5 worm cellular contexts compared by ENCODE assay signal in the genomic region with DNA sequence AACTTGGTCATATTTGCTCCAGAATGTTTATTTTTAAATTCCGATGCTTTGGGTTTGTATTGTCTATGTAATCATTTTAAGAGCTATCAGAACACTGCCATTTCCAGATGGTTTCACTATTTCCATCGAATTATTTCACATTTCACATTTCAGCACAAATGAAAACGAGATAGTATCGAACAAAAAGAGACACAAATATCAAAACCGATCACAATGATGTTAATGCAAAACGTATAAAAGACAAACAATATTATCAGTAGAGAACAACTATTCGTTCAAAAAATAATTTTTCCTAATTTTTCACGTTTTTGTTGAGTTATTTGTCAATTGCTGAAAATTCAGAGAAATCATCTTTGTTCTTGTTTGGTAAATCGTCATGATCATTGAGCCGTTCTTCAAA.
TF ChIP-seq lines count a peak whose summit lies in the region.

No protein-coding gene starts in this region.

TF ChIP-seq in whole organism, L1 larva, 84 proteins besides CTCF, POLR2A, EP300 and RAD21:
- TF ChIP-seq fkh-4 (tag; optimal IDR thresholded peaks at IDR 0.05; lab: Kevin White, UChicago; ENCODE audit: borderline replicate concordance): no peak
- peak; percentile 17 for TF ChIP-seq elt-2 (tag; optimal IDR thresholded peaks at IDR 0.05; lab: Kevin White, UChicago)
- no peak for TF ChIP-seq unc-86 (tag; optimal IDR thresholded peaks at IDR 0.05; lab: Kevin White, UChicago)

TF ChIP-seq in whole organism, L2 larva, 48 proteins besides CTCF, POLR2A, EP300 and RAD21:
- TF ChIP-seq fos-1 (tag; optimal IDR thresholded peaks at IDR 0.05; lab: Kevin White, UChicago) (peak; percentile 49), zag-1 (tag; optimal IDR thresholded peaks at IDR 0.05; lab: Kevin White, UChicago) (no peak)

TF ChIP-seq in whole organism, L3 larva, 47 proteins besides CTCF, POLR2A, EP300 and RAD21:
- TF ChIP-seq pqm-1 (tag; optimal IDR thresholded peaks at IDR 0.05; lab: Kevin White, UChicago): peak; percentile 30
- TF ChIP-seq zag-1 (tag; optimal IDR thresholded peaks at IDR 0.05; lab: Kevin White, UChicago): no peak
- no peak for TF ChIP-seq snpc-4 (tag; optimal IDR thresholded peaks at IDR 0.05; lab: Kevin White, UChicago)
- TF ChIP-seq pha-4 (tag; optimal IDR thresholded peaks at IDR 0.05; lab: Kevin White, UChicago): peak; percentile 17
- TF ChIP-seq nhr-67 (tag; optimal IDR thresholded peaks at IDR 0.05; lab: Kevin White, UChicago): no peak
- peak; percentile 68 for TF ChIP-seq elt-2 (tag; optimal IDR thresholded peaks at IDR 0.05; lab: Kevin White, UChicago)
- TF ChIP-seq skn-1 (tag; optimal IDR thresholded peaks at IDR 0.05; lab: Kevin White, UChicago): no peak
- no peak for TF ChIP-seq daf-12 (tag; optimal IDR thresholded peaks at IDR 0.05; lab: Kevin White, UChicago)
- no peak for TF ChIP-seq nhr-28 (tag; optimal IDR thresholded peaks at IDR 0.05; lab: Kevin White, UChicago)
- no peak for TF ChIP-seq nhr-76 (tag; optimal IDR thresholded peaks at IDR 0.05; lab: Kevin White, UChicago)

TF ChIP-seq in whole organism, L4 larva, 104 proteins besides CTCF, POLR2A, EP300 and RAD21:
- TF ChIP-seq dmd-9 (GFP tag; IDR thresholded peaks at IDR 0.05; lab: Robert Waterston, UW) (no peak), hlh-30 (tag; optimal IDR thresholded peaks at IDR 0.05; lab: Kevin White, UChicago; ENCODE audit: insufficient read depth) (no peak), dmd-6 (GFP tag; IDR thresholded peaks at IDR 0.05; lab: Robert Waterston, UW) (peak; percentile 39; the same call in 1 of the 2 replicates), mxl-2 (GFP tag; conservative IDR thresholded peaks at IDR 0.05; lab: Robert Waterston, UW) (no peak), pqm-1 (tag; optimal IDR thresholded peaks at IDR 0.05; lab: Kevin White, UChicago) (peak; percentile 64), nhr-28 (tag; optimal IDR thresholded peaks at IDR 0.05; lab: Kevin White, UChicago) (peak; percentile 17), daf-16 (GFP tag; optimal IDR thresholded peaks at IDR 0.05; lab: Kevin White, UChicago) (no peak), daf-16 (tag; optimal IDR thresholded peaks at IDR 0.05; lab: Kevin White, UChicago) (peak; percentile 28), hlh-11 (tag; optimal IDR thresholded peaks at IDR 0.05; lab: Kevin White, UChicago) (peak; percentile 19)

TF ChIP-seq in whole organism, young adult, 124 proteins besides CTCF, POLR2A, EP300 and RAD21:
- TF ChIP-seq nhr-80 (tag; optimal IDR thresholded peaks at IDR 0.05; lab: Kevin White, UChicago) (peak; percentile 67), hlh-26 (GFP tag; conservative IDR thresholded peaks at IDR 0.05; lab: Robert Waterston, UW) (no peak), cebp-2 (GFP tag; IDR thresholded peaks at IDR 0.05; lab: Robert Waterston, UW) (no peak), akir-1 (GFP tag; optimal IDR thresholded peaks at IDR 0.05; lab: Kevin White, UChicago) (no peak), dox-1 (GFP tag; IDR thresholded peaks at IDR 0.05; lab: Robert Waterston, UW) (no peak), lag-1 (GFP tag; IDR thresholded peaks at IDR 0.05; lab: Robert Waterston, UW) (no peak), ceh-100 (GFP tag; IDR thresholded peaks at IDR 0.05; lab: Robert Waterston, UW) (no peak), madf-8 (GFP tag; conservative IDR thresholded peaks at IDR 0.05; lab: Robert Waterston, UW) (no peak)
TF ChIP-seq in whole organism, young adult: peak in this region for 1.
